Fruit fly (Drosophila melanogaster): ENCODE data around the gene P5CS.

DNA sequence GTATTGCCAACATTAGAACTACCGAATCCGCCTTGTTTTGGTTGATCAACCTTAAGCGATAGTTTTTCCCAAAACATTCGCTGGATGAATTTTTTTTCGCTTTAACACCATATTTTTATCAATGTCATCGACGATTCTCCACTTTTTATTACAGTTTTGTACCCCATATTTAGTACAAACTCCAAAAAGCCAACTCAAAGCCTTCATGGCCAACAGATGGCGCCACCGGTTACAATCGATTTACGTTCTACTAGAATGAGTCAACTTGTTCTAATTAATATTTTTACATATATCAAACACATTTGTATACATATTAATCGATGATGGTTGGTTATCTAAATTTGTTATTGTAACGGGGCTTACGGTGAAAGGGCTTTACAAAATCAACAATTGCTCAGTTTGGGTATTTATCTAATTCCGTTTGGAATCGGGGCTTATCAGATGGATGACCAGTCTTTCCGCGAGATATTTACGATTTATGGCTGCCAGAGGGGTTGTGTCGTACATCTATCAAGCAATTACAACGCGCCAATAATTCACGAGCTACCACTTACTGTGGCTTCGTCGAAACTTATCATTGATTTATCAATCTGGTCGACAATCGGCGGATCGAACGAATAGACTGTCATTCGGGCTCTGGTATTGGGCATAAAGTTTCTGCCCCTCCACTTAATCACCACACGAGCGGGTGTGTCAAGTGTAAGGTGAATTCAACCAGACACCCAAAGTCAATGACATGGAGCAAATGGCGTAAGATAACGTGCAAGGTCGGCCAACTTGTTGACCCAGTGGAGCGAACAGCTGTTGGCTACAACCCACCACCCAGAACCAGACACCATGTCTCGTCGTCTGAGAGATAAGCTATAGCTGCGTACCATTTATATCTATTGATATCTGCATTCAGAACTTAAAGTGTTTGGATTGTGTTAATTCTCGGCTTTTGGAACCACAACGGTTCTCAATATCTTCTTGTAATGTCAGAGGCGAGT lies 18.5 kb upstream of the P5CS start:
- TF ChIP-seq h (optimal IDR thresholded peaks at IDR 0.05) = no peak
- no peak for TF ChIP-seq ttk (optimal IDR thresholded peaks at IDR 0.05)
- TF ChIP-seq psq (optimal IDR thresholded peaks at IDR 0.05) = no peak
- no peak for TF ChIP-seq insv (optimal IDR thresholded peaks at IDR 0.05)
